Fruit fly (Drosophila melanogaster): ENCODE data around the gene CG6204.

CG6204 gene

dm6 chr3R:24205935-24206334 lies 12.3 kb downstream of the CG6204 start (continued):
- TF ChIP-seq CG18476 (GFP tag; optimal IDR thresholded peaks at IDR 0.05) (no peak), Fer1 (GFP tag; optimal IDR thresholded peaks at IDR 0.05) (no peak), CG6683 (GFP tag; optimal IDR thresholded peaks at IDR 0.05) (no peak), Ada2b (GFP tag; IDR thresholded peaks at IDR 0.05) (no peak), Deaf1 (tag; optimal IDR thresholded peaks at IDR 0.05) (no peak), CG3407 (GFP tag; optimal IDR thresholded peaks at IDR 0.05) (no peak), unc-4 (GFP tag; IDR thresholded peaks at IDR 0.05; ENCODE audit: partially characterized antibody) (no peak), CG6254 (GFP tag; optimal IDR thresholded peaks at IDR 0.05) (no peak), caup (GFP tag; optimal IDR thresholded peaks at IDR 0.05; ENCODE audit: severe bottlenecking) (no peak), nerfin-2 (GFP tag; IDR thresholded peaks at IDR 0.05; ENCODE audit: partially characterized antibody) (no peak), CG18599 (GFP tag; optimal IDR thresholded peaks at IDR 0.05) (no peak), Poxn (GFP tag; IDR thresholded peaks at IDR 0.05) (no peak), CG7963 (GFP tag; IDR thresholded peaks at IDR 0.05; ENCODE audit: partially characterized antibody) (no peak), pnt (GFP tag; optimal IDR thresholded peaks at IDR 0.05) (no peak), Bteb2 (GFP tag; optimal IDR thresholded peaks at IDR 0.05) (no peak), Dip2 (GFP tag; IDR thresholded peaks at IDR 0.05) (no peak), pum (GFP tag; optimal IDR thresholded peaks at IDR 0.05) (no peak), ewg (GFP tag; optimal IDR thresholded peaks at IDR 0.05) (peak; percentile 31), Optix (GFP tag; IDR thresholded peaks at IDR 0.05) (no peak), Oaz (GFP tag; IDR thresholded peaks at IDR 0.05) (no peak), Xbp1 (GFP tag; optimal IDR thresholded peaks at IDR 0.05) (peak; percentile 19), Hand (GFP tag; optimal IDR thresholded peaks at IDR 0.05) (no peak), sima (GFP tag; optimal IDR thresholded peaks at IDR 0.05) (no peak), z (GFP tag; IDR thresholded peaks at IDR 0.05) (no peak), CG31388 (GFP tag; optimal IDR thresholded peaks at IDR 0.05) (no peak), crc (GFP tag; optimal IDR thresholded peaks at IDR 0.05) (no peak), CG4707 (GFP tag; optimal IDR thresholded peaks at IDR 0.05) (no peak), CG14965 (GFP tag; optimal IDR thresholded peaks at IDR 0.05; ENCODE audit: borderline replicate concordance) (no peak), pros (GFP tag; optimal IDR thresholded peaks at IDR 0.05) (no peak), CoRest (tag; optimal IDR thresholded peaks at IDR 0.05) (peak; percentile 58), CG8924 (tag; optimal IDR thresholded peaks at IDR 0.05) (peak; percentile 12), CG9932 (GFP tag; IDR thresholded peaks at IDR 0.05) (no peak), sug (tag; optimal IDR thresholded peaks at IDR 0.05) (no peak), CG1792 (GFP tag; optimal IDR thresholded peaks at IDR 0.05) (no peak), CG12942 (GFP tag; optimal IDR thresholded peaks at IDR 0.05) (no peak), CG7372 (GFP tag; IDR thresholded peaks at IDR 0.05) (no peak), CG11085 (GFP tag; IDR thresholded peaks at IDR 0.05) (no peak), pan (optimal IDR thresholded peaks at IDR 0.05) (no peak), pan (GFP tag; optimal IDR thresholded peaks at IDR 0.05 in 1 of 2, IDR thresholded peaks at IDR 0.05 in 1 of 2) (no peak), CG9215 (GFP tag; IDR thresholded peaks at IDR 0.05) (no peak), hth (optimal IDR thresholded peaks at IDR 0.05) (no peak), NC2β (GFP tag; optimal IDR thresholded peaks at IDR 0.05) (no peak), E2f1 (GFP tag; IDR thresholded peaks at IDR 0.05) (no peak), salm (tag; optimal IDR thresholded peaks at IDR 0.05) (no peak), chm (GFP tag; IDR thresholded peaks at IDR 0.05) (no peak), dati (GFP tag; IDR thresholded peaks at IDR 0.05) (no peak), Six4 (GFP tag; optimal IDR thresholded peaks at IDR 0.05) (no peak), HLH3B (GFP tag; IDR thresholded peaks at IDR 0.05) (no peak), Dp (GFP tag; optimal IDR thresholded peaks at IDR 0.05) (no peak), CG5953 (GFP tag; IDR thresholded peaks at IDR 0.05) (no peak), Usf (GFP tag; optimal IDR thresholded peaks at IDR 0.05) (no peak), ci (GFP tag; IDR thresholded peaks at IDR 0.05) (0 out of 3 replicates have a peak, but pooled peaks have one; percentile 13), CG6854 (GFP tag; optimal IDR thresholded peaks at IDR 0.05) (no peak)
